Worm (Caenorhabditis elegans): Measurements from ENCODE around the gene T03F7.6.

ce11 chrV:11250735-11251134, 43.8 kb upstream of the T03F7.6 start, which contains the start of gene T19B10.12:
- TF ChIP-seq blmp-1 (tag; optimal IDR thresholded peaks at IDR 0.05; ENCODE audit: insufficient read depth): no peak
- no peak for TF ChIP-seq crh-2 (tag; optimal IDR thresholded peaks at IDR 0.05)
- TF ChIP-seq snpc-4 (tag; optimal IDR thresholded peaks at IDR 0.05): no peak
- no peak for TF ChIP-seq ceh-16 (tag; optimal IDR thresholded peaks at IDR 0.05)
- no peak for TF ChIP-seq nhr-11 (tag; optimal IDR thresholded peaks at IDR 0.05)
- TF ChIP-seq gmeb-1 (tag; optimal IDR thresholded peaks at IDR 0.05): no peak

All from whole organism, L2 larva.